Worm (Caenorhabditis elegans) whole organism, late embryonic: ENCODE data around the gene F46B6.10.

Source experiments
- C08G9.2 ChIP-seq: sonication (generic microtip); optimal IDR thresholded peaks from 2 replicates; lab custom pipeline; 2016; ENCODE audit warnings: mild to moderate bottlenecking, missing genetic modification characterization, moderate library complexity, missing compliant biosample characterization
- K09A11.1 ChIP-seq: sonication (generic microtip); optimal IDR thresholded peaks from 2 replicates; lab custom pipeline; 2017; ENCODE audit warnings: antibody characterized with exemption, mild to moderate bottlenecking, missing genetic modification characterization, missing compliant biosample characterization; ENCODE audit not compliant: insufficient read depth
- Y22D7AL.16 ChIP-seq: sonication (generic microtip); optimal IDR thresholded peaks from 2 replicates; lab custom pipeline; 2016; ENCODE audit warnings: missing genetic modification characterization, missing compliant biosample characterization
- ama-1 ChIP-seq: fragments of 150-350 bp; optimal IDR thresholded peaks from 2 replicates; lab custom pipeline; 2014
- ceh-14 ChIP-seq: sonication (generic microtip); optimal IDR thresholded peaks from 2 replicates; lab custom pipeline; 2016; ENCODE audit warnings: missing genotype, missing genetic modification characterization, missing compliant biosample characterization
- ceh-18 ChIP-seq: sonication (generic microtip); optimal IDR thresholded peaks from 2 replicates; lab custom pipeline; 2016; ENCODE audit warnings: missing genetic modification characterization, missing compliant biosample characterization
- ceh-22 ChIP-seq: sonication (generic microtip); optimal IDR thresholded peaks from 2 replicates; lab custom pipeline; 2017; ENCODE audit warnings: missing biosample characterization, missing genetic modification characterization
- ceh-31 ChIP-seq: sonication (generic microtip); optimal IDR thresholded peaks from 2 replicates; lab custom pipeline; 2016; ENCODE audit warnings: missing genetic modification characterization, missing compliant biosample characterization
- dve-1 ChIP-seq: sonication (generic microtip); optimal IDR thresholded peaks from 2 replicates; lab custom pipeline; 2017; ENCODE audit warnings: antibody characterized with exemption, mild to moderate bottlenecking, missing genetic modification characterization, missing compliant biosample characterization
- elt-2 ChIP-seq: sonication (generic microtip); optimal IDR thresholded peaks from 2 replicates; lab custom pipeline; 2016; ENCODE audit warnings: missing genetic modification reagents, missing genetic modification characterization, missing compliant biosample characterization
- ets-4 ChIP-seq: sonication (generic microtip); optimal IDR thresholded peaks from 2 replicates; lab custom pipeline; 2016; ENCODE audit warnings: missing genetic modification characterization, missing compliant biosample characterization
- hlh-15 ChIP-seq: sonication (generic microtip); optimal IDR thresholded peaks from 2 replicates; lab custom pipeline; 2016; ENCODE audit warnings: missing genetic modification characterization, missing compliant biosample characterization
- hlh-8 ChIP-seq: sonication (generic microtip); optimal IDR thresholded peaks from 2 replicates; lab custom pipeline; 2016; ENCODE audit warnings: missing genotype, missing genetic modification characterization, missing compliant biosample characterization
- lin-11 ChIP-seq: fragments of 200-800 bp; sonication (Bioruptor generic); optimal IDR thresholded peaks from 2 replicates; lab custom pipeline; 2018; ENCODE audit warnings: mild to moderate bottlenecking, missing genetic modification characterization, missing compliant biosample characterization
- madf-2 ChIP-seq: sonication (generic microtip); optimal IDR thresholded peaks from 2 replicates; lab custom pipeline; 2017; ENCODE audit warnings: missing genetic modification characterization, missing compliant biosample characterization
- nfya-1 ChIP-seq: sonication (generic microtip); optimal IDR thresholded peaks from 2 replicates; lab custom pipeline; 2017; ENCODE audit warnings: missing genetic modification characterization, mild to moderate bottlenecking, missing compliant biosample characterization, antibody characterized with exemption, moderate library complexity
- npax-4 ChIP-seq: sonication (generic microtip); optimal IDR thresholded peaks from 2 replicates; lab custom pipeline; 2016; ENCODE audit warnings: missing genetic modification characterization, missing compliant biosample characterization
- pag-3 ChIP-seq: sonication (generic microtip); optimal IDR thresholded peaks from 2 replicates; lab custom pipeline; 2016; ENCODE audit warnings: missing compliant biosample characterization, missing genetic modification characterization, borderline replicate concordance
- pax-1 ChIP-seq: fragments of 150-350 bp; optimal IDR thresholded peaks from 2 replicates; lab custom pipeline; 2014; ENCODE audit warnings: missing biosample characterization, missing genetic modification characterization
- pqm-1 ChIP-seq: sonication (generic microtip); optimal IDR thresholded peaks from 2 replicates; lab custom pipeline; 2016; ENCODE audit warnings: missing genetic modification characterization, missing compliant biosample characterization
- pros-1 ChIP-seq: fragments of 150-350 bp; optimal IDR thresholded peaks from 2 replicates; lab custom pipeline; 2014; ENCODE audit warnings: missing biosample characterization, missing genetic modification reagents, missing genetic modification characterization
- rnt-1 ChIP-seq: sonication (generic microtip); optimal IDR thresholded peaks from 2 replicates; lab custom pipeline; 2016; ENCODE audit warnings: missing genetic modification characterization, missing compliant biosample characterization
- sox-4 ChIP-seq: sonication (generic microtip); optimal IDR thresholded peaks from 2 replicates; lab custom pipeline; 2017; ENCODE audit warnings: mild to moderate bottlenecking, missing genetic modification characterization, inconsistent platforms, missing compliant biosample characterization
- tbx-2 ChIP-seq: sonication (generic microtip); optimal IDR thresholded peaks from 2 replicates; lab custom pipeline; 2016; ENCODE audit warnings: missing genetic modification characterization, missing compliant biosample characterization
- tbx-7 ChIP-seq: sonication (generic microtip); optimal IDR thresholded peaks from 2 replicates; lab custom pipeline; 2016; ENCODE audit warnings: missing genotype, missing genetic modification characterization, missing compliant biosample characterization
- unc-3 ChIP-seq, 2 experiments: fragments of 200-800 bp in 1 of 2; sonication (Bioruptor generic) in 1 of 2; sonication (generic microtip) in 1 of 2; conservative IDR thresholded peaks in 1 of 2; optimal IDR thresholded peaks in 1 of 2; 2 replicates each; pipeline versions ENCODE4 v1.3.6 to Lab custom; 2016 to 2022; ENCODE audit warnings: missing compliant biosample characterization in 2 of 2, missing genetic modification characterization in 2 of 2, missing genetic modification reagents in 1 of 2
- unc-42 ChIP-seq: sonication (generic microtip); optimal IDR thresholded peaks from 2 replicates; lab custom pipeline; 2016; ENCODE audit warnings: missing genotype, missing genetic modification characterization, missing compliant biosample characterization
- unc-55 ChIP-seq: sonication (generic microtip); optimal IDR thresholded peaks from 2 replicates; lab custom pipeline; 2017; ENCODE audit warnings: missing biosample characterization, missing genetic modification reagents, missing genetic modification characterization
- unc-86 ChIP-seq: sonication (generic microtip); optimal IDR thresholded peaks from 2 replicates; lab custom pipeline; 2016; ENCODE audit warnings: missing genetic modification characterization, missing compliant biosample characterization
- ztf-16 ChIP-seq: sonication (generic microtip); optimal IDR thresholded peaks from 2 replicates; lab custom pipeline; 2017; ENCODE audit warnings: missing genetic modification characterization, missing compliant biosample characterization

F46B6.10 gene

DNA sequence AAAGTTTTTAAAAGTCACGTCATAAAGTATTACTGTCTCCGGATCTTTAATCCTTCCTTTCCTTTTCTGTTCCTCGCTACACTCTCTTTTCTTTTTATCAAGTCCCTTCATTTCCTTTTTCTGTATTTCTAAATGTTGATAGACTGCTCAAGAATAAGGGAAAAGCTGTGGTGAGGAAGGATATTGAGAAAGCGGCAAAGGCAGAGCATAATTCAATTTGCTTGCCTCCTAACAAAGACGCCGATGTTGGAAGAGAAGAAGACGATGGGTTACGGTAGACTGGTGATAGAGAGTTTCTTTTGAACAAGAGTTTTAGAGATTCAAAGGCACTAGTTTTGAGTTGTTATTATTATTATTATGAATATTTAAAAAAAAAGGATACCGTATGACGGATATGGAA lies 36.2 kb downstream of the F46B6.10 start:
- no peak for TF ChIP-seq ceh-22 (tag; lab: Kevin White, UChicago)
- TF ChIP-seq ceh-31 (tag; lab: Kevin White, UChicago), result peak; percentile 15
- no peak for TF ChIP-seq rnt-1 (tag; lab: Kevin White, UChicago)
- TF ChIP-seq unc-3 (GFP tag; conservative IDR thresholded peaks at IDR 0.05; lab: Robert Waterston, UW), result no peak
- TF ChIP-seq unc-3 (tag; optimal IDR thresholded peaks at IDR 0.05; lab: Kevin White, UChicago), result no peak
- no peak for TF ChIP-seq hlh-8 (tag; lab: Kevin White, UChicago)
- no peak for TF ChIP-seq ets-4 (tag; lab: Kevin White, UChicago)

DNA sequence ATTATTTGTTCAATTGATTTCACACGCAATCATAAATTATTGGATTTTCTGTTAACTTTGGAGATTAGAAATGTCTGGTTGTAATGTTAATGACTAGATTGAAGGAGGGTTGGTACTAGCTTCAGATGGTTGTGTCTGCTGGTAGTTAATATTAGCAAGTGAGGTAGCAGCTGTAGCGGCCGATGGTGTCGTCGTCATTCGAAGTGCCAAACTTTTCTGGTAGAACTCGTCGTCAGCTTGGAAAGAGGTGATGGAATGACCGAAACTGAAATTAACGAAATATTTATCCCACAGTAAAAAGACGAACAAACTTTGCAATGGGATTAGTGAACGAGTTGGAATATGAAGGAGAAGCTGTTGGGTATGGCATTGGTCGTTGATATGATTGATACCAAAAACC lies 37.3 kb downstream of the F46B6.10 start:
- no peak for TF ChIP-seq K09A11.1 (tag; lab: Kevin White, UChicago)

DNA sequence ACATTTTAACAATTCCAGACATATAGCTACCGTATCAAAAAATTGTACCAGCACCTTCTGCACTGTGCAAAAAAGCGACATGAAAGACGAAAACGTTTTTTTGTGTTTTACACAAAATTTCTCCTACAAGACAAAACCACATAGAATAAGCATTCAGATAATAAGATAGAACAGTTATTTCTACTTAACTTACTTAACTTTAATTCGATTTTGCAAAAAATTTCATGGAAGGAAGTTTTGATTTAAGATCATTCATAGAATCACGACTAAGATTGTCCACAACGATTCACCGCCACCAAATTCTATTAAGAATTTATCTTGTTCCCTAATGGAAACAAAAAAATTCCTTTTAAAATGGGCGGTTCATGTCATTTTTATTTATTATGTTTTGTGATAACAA lies 38.1 kb downstream of the F46B6.10 start:
- TF ChIP-seq dve-1 (tag; lab: Kevin White, UChicago) (no peak), pax-1 (no peak), pros-1 (no peak), tbx-7 (tag; lab: Kevin White, UChicago) (no peak), unc-86 (no peak), elt-2 (tag; lab: Kevin White, UChicago) (no peak)
- TF ChIP-seq, all 69 proteins: peak for 0

DNA sequence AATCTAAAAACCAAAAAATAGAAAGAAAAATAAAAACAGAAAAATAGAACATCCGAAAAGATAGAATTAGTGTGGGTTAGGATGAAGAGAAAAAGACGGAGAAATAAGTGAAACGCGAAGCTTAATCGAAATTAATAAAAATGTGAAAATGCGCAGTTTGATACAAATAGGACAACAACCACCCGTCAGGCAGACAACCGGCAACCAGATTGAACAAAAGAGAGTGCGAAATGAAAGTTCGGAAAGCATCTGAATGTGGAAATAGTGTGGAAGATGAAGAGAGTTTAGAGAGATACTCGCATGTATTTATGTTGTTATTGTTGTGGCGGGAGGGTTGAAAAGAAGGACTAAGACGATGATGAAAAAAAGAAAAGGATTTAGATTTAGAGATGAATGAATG lies 43.4 kb downstream of the F46B6.10 start:
- no peak for TF ChIP-seq ama-1 (lab: Kevin White, UChicago)
- no peak for TF ChIP-seq hlh-15
- TF ChIP-seq nfya-1 (tag; lab: Kevin White, UChicago), result no peak
- TF ChIP-seq C08G9.2, result no peak
- no peak for TF ChIP-seq ceh-22 (tag; lab: Kevin White, UChicago)

DNA sequence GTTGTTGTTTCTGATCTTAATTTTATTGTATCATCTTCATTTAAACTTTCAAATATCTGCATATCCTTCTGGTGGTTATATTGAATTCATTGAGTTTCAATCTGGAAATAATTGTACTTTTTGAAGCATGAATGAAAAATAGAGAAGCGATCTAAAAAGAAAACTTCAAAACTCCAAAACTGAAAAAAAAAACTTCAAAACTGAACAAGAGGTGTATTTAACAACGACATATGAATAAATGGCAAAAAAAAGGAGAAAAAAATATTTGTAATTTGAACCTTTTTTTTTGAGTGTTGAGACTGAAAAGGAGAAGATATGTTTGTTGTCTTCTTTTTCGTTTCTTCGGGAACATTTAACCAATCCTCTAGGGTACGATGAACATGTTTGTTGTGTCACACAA lies 44.0 kb downstream of the F46B6.10 start, which contains the start of gene F58E6.11:
F58E6.11 (minus strand) TSS at position 101 of the 400 bp plus-strand sequence.
- TF ChIP-seq unc-55 (GFP tag; lab: Kevin White, UChicago) (no peak), Y22D7AL.16 (tag; lab: Kevin White, UChicago) (no peak), pax-1 (no peak), ceh-18 (tag; lab: Kevin White, UChicago) (no peak)

DNA sequence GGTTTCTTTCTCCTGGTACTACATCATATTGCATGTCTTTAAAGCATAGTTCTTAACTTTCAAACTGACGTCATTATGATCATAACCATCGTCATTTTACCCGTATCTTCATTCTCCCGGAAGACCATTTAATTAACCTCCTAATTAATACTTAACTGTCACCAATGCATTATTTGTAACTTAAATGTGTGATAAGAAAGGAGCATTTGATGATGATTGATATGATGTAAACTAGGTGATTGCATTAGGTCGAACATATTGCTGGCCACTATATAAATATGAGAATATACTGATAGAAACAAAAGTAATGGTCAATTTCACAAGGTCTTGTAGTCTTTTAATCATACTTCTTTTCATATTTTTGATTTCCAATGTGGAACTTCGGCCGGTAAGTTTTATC lies 45.6 kb downstream of the F46B6.10 start, which contains the start of gene hrg-3:
hrg-3 (plus strand) TSS at position 227 of the 400 bp plus-strand sequence.
- TF ChIP-seq pqm-1 (tag; lab: Kevin White, UChicago), result no peak
- no peak for TF ChIP-seq ztf-16
- no peak for TF ChIP-seq sox-4 (tag; lab: Kevin White, UChicago)
- TF ChIP-seq elt-2 (tag; lab: Kevin White, UChicago), result peak; percentile 48
- TF ChIP-seq ceh-31 (tag; lab: Kevin White, UChicago), result no peak

DNA sequence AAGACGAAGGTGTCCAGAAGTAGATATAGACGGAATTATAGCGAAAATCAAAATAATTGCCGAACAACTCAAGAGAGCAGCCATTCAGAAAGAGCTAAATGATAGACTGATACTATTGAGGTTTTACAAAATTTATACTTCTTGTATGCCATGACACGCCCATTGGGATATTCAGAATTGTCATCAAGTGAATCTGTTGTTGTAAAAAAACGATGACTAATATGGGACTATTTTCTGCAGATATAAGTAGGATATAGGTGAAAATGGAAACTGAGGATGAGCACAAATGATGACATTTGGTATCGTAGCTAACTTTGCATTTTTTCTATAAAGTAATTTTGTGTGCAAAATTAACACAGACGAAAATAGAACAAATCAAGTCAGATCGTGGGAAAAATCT lies 46.1 kb downstream of the F46B6.10 start, which contains the start of gene F58E6.8:
F58E6.8 (minus strand) TSS at position 101 of the 400 bp plus-strand sequence.
- TF ChIP-seq ceh-22 (tag; lab: Kevin White, UChicago) (no peak), C08G9.2 (no peak), nfya-1 (tag; lab: Kevin White, UChicago) (no peak), unc-42 (no peak), tbx-2 (tag; lab: Kevin White, UChicago) (no peak), ceh-14 (tag; lab: Kevin White, UChicago) (no peak), madf-2 (tag; lab: Kevin White, UChicago) (no peak), pag-3 (no peak), lin-11 (tag; lab: Kevin White, UChicago) (no peak), npax-4 (no peak)
